Worm (Caenorhabditis elegans): Measurements from ENCODE around the gene sre-35.

Gene sre-35

DNA sequence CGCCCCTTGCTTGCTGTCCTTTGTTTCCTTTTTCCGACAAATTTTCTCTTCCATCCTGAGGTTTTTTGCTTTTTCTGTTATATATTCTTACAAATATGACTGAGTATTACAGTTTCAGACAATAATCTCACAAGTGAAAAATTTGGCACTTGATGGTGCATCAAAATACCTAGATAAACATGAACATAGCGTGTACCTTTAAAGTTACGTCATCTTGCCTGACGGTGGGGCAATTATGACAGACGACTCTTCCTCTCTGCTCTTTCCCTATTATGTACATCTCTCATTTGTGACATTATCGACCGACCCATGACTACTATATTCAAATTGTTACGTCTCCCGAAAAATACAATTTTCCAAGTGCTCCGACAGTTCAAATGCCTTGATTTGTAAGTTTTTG is 30.0 kb upstream of the sre-35 start, which contains the start of gene fbxb-102:
TSS of gene fbxb-102 (plus strand) at position 301 of the 400 bp plus-strand sequence.
- no peak for TF ChIP-seq blmp-1 (tag; optimal IDR thresholded peaks at IDR 0.05; ENCODE audit: insufficient read depth)
- TF ChIP-seq nhr-237 (tag; optimal IDR thresholded peaks at IDR 0.05), result no peak
- TF ChIP-seq skn-1 (tag; optimal IDR thresholded peaks at IDR 0.05), result no peak
- TF ChIP-seq lin-11 (tag; optimal IDR thresholded peaks at IDR 0.05), result no peak
- no peak for TF ChIP-seq nhr-77 (tag; optimal IDR thresholded peaks at IDR 0.05)

DNA sequence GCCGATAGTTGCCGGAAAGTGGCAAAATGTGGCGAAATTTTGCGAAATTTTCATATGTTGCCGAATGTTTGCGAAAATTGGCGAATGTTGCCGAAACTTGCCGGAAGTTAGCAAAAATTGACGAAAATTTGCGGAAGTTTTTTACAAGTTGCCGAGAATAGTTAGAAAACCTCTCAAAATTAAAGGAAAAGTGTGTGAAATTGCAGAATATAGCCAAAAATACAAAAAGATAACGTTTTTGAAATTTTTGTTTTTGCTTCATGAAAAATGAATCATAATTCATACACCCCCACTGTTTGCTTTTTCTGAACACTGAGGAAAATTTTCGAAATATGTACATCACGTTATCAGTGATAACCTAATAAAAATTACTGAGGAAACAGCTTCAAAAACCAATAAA is 29.0 kb upstream of the sre-35 start:
- TF ChIP-seq ceh-16 (tag; optimal IDR thresholded peaks at IDR 0.05) (no peak), sem-4 (tag; optimal IDR thresholded peaks at IDR 0.05) (no peak), lin-39 (tag; optimal IDR thresholded peaks at IDR 0.05) (no peak), nhr-237 (tag; optimal IDR thresholded peaks at IDR 0.05) (no peak), nhr-23 (tag; optimal IDR thresholded peaks at IDR 0.05) (no peak), unc-55 (GFP tag; optimal IDR thresholded peaks at IDR 0.05) (no peak), nhr-11 (tag; optimal IDR thresholded peaks at IDR 0.05) (no peak), crh-2 (tag; optimal IDR thresholded peaks at IDR 0.05) (no peak), ztf-1 (GFP tag; conservative IDR thresholded peaks at IDR 0.05) (no peak), F13H6.1 (tag; optimal IDR thresholded peaks at IDR 0.05) (no peak), blmp-1 (tag; optimal IDR thresholded peaks at IDR 0.05; ENCODE audit: insufficient read depth) (no peak), nhr-12 (tag; optimal IDR thresholded peaks at IDR 0.05) (no peak), lsy-2 (tag; optimal IDR thresholded peaks at IDR 0.05) (no peak), nhr-21 (tag; optimal IDR thresholded peaks at IDR 0.05) (no peak), nhr-6 (tag; optimal IDR thresholded peaks at IDR 0.05) (no peak), zag-1 (tag; optimal IDR thresholded peaks at IDR 0.05) (no peak), R02D3.7 (tag; optimal IDR thresholded peaks at IDR 0.05) (no peak), Y55F3AM.14 (GFP tag; optimal IDR thresholded peaks at IDR 0.05) (no peak), nhr-129 (tag; optimal IDR thresholded peaks at IDR 0.05) (no peak)

ce11 chrII:12480811-12481210 is 28.2 kb upstream of the sre-35 start, which contains the start of gene arrd-9:
Gene arrd-9 (minus strand): TSS chrII:12480911.
- TF ChIP-seq sma-9 (GFP tag; optimal IDR thresholded peaks at IDR 0.05), result no peak
- no peak for TF ChIP-seq sma-9 (tag; optimal IDR thresholded peaks at IDR 0.05)
- no peak for TF ChIP-seq nhr-10 (tag; optimal IDR thresholded peaks at IDR 0.05)
- TF ChIP-seq nhr-129 (tag; optimal IDR thresholded peaks at IDR 0.05), result no peak
- TF ChIP-seq fos-1 (tag; optimal IDR thresholded peaks at IDR 0.05), result no peak

DNA sequence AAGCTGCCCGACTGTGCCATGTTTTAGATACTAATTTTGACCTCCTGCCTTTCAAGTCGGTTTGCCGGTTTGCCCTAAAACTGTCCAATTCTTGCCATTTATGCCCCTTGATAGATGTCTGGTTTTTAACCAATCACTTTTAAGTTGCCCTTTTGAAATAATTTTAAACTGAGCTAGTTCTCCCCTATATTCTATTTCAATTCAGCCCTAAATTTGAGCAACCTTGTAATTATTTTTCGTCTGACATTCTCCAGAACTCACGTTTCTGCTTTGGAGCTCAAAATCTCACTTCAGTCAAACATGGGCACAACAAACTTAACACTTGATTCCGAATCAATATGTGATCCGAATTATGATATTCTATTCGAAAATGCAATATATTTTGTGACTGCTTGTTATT is 20.8 kb upstream of the sre-35 start, which contains the start of gene srg-17:
TSS of gene srg-17 (plus strand) at position 301 of the 400 bp plus-strand sequence.
- no peak for TF ChIP-seq unc-62 (GFP tag; optimal IDR thresholded peaks at IDR 0.05)
- TF ChIP-seq ztf-1 (GFP tag; conservative IDR thresholded peaks at IDR 0.05), result no peak
- TF ChIP-seq elt-1 (tag; optimal IDR thresholded peaks at IDR 0.05), result no peak
- no peak for TF ChIP-seq nhr-237 (tag; optimal IDR thresholded peaks at IDR 0.05)
- no peak for TF ChIP-seq mdl-1 (tag; optimal IDR thresholded peaks at IDR 0.05)
- no peak for TF ChIP-seq egl-27 (tag; optimal IDR thresholded peaks at IDR 0.05)
- no peak for TF ChIP-seq nhr-6 (tag; optimal IDR thresholded peaks at IDR 0.05)
- TF ChIP-seq mbf-1 (tag; optimal IDR thresholded peaks at IDR 0.05), result no peak
- TF ChIP-seq nhr-12 (tag; optimal IDR thresholded peaks at IDR 0.05), result no peak
- TF ChIP-seq nhr-10 (tag; optimal IDR thresholded peaks at IDR 0.05), result no peak
- TF ChIP-seq nhr-23 (tag; optimal IDR thresholded peaks at IDR 0.05), result no peak
- TF ChIP-seq mab-5 (tag; optimal IDR thresholded peaks at IDR 0.05), result no peak
- TF ChIP-seq alr-1 (tag; optimal IDR thresholded peaks at IDR 0.05), result no peak
- TF ChIP-seq lin-11 (tag; optimal IDR thresholded peaks at IDR 0.05), result no peak
- TF ChIP-seq nhr-129 (tag; optimal IDR thresholded peaks at IDR 0.05), result no peak

- TF ChIP-seq ztf-1 (GFP tag; conservative IDR thresholded peaks at IDR 0.05), result no peak
- TF ChIP-seq alr-1 (tag; optimal IDR thresholded peaks at IDR 0.05), result no peak
- TF ChIP-seq mbf-1 (tag; optimal IDR thresholded peaks at IDR 0.05), result no peak
- TF ChIP-seq sma-9 (GFP tag; optimal IDR thresholded peaks at IDR 0.05), result no peak
- TF ChIP-seq sma-9 (tag; optimal IDR thresholded peaks at IDR 0.05), result no peak
- TF ChIP-seq ztf-4 (tag; optimal IDR thresholded peaks at IDR 0.05), result no peak
- no peak for TF ChIP-seq nhr-237 (tag; optimal IDR thresholded peaks at IDR 0.05)
- no peak for TF ChIP-seq aly-2 (tag; optimal IDR thresholded peaks at IDR 0.05)
- no peak for TF ChIP-seq nhr-129 (tag; optimal IDR thresholded peaks at IDR 0.05)
- TF ChIP-seq unc-55 (GFP tag; optimal IDR thresholded peaks at IDR 0.05), result no peak
- TF ChIP-seq C34F6.9 (tag; optimal IDR thresholded peaks at IDR 0.05), result no peak
- TF ChIP-seq mdl-1 (tag; optimal IDR thresholded peaks at IDR 0.05), result no peak
- TF ChIP-seq F13H6.1 (tag; optimal IDR thresholded peaks at IDR 0.05), result no peak
- no peak for TF ChIP-seq nhr-23 (tag; optimal IDR thresholded peaks at IDR 0.05)
- no peak for TF ChIP-seq blmp-1 (tag; optimal IDR thresholded peaks at IDR 0.05; ENCODE audit: insufficient read depth)
- no peak for TF ChIP-seq elt-1 (tag; optimal IDR thresholded peaks at IDR 0.05)
- TF ChIP-seq unc-62 (GFP tag; optimal IDR thresholded peaks at IDR 0.05), result no peak
- TF ChIP-seq snpc-4 (tag; optimal IDR thresholded peaks at IDR 0.05), result no peak
- TF ChIP-seq dmd-4 (tag; optimal IDR thresholded peaks at IDR 0.05), result no peak
- no peak for TF ChIP-seq nhr-11 (tag; optimal IDR thresholded peaks at IDR 0.05)
- no peak for TF ChIP-seq elt-3 (tag; optimal IDR thresholded peaks at IDR 0.05)
These were observed 18.6 kb upstream of the sre-35 start, which contains the start of the genes F15A4.5 and phat-8 for ce11 chrII:12471138-12471855. Gene F15A4.5 (minus strand): TSS chrII:12471238. Gene phat-8 (plus strand): TSS chrII:12471805.

Measured in whole organism, L2 larva.